Worm (Caenorhabditis elegans): Measurements from ENCODE around the gene fbxb-84.

fbxb-84 gene

DNA sequence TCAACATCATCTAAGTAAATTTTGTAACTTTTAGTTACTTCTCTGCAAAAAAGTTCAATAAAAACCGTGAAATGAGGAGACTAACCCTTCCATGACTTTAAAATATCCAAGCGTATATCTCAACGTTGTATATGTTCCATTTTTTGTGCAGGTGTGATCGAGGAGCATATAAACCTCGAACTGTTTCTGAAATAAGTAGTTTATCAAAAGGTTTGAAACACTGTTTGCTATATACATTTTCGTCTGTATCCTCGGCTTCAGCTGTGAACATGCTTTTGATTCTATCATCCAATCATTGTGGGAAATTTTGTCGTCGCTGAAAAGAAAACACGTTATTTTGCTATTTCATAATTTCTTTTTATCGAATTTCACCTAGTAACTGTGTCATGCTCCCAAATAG is 34.7 kb upstream of the fbxb-84 start, which contains the start of gene F40G9.5:
F40G9.5 (plus strand) TSS at position 301 of the 400 bp plus-strand sequence.
- TF ChIP-seq unc-3 (GFP tag; conservative IDR thresholded peaks at IDR 0.05) (no peak), unc-3 (tag; optimal IDR thresholded peaks at IDR 0.05) (no peak), ets-4 (tag; optimal IDR thresholded peaks at IDR 0.05) (no peak), tbx-7 (tag; optimal IDR thresholded peaks at IDR 0.05) (no peak), sox-2 (GFP tag; IDR thresholded peaks at IDR 0.05) (no peak)

DNA sequence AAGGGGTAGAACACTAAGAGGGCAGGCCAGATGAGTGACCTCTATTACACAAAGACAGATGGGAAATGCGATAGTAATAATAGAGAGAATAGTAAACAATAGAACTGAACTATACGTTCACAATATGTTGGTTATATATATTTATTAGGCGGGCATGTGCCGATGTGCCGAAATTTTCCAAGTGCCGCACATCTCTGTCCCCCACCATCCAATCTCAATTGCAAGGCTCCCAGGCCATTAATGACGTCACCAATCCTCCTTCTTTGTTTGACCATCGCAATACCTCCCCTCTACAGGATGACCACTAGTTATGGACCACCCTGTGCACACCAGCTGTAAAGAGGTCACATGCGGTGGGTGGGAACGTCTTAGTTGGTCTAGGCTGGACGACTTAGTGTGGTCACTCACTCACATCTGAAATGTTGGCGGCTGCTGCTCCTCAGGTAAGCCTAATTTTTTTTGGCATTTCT is 32.9 kb upstream of the fbxb-84 start, which contains the start of gene F40G9.6:
F40G9.6 (plus strand) TSS at position 420 of the 470 bp plus-strand sequence.
- TF ChIP-seq rnt-1 (tag; optimal IDR thresholded peaks at IDR 0.05) = no peak
- peak; percentile 38 for TF ChIP-seq ref-2 (tag; optimal IDR thresholded peaks at IDR 0.05)
- no peak for TF ChIP-seq eyg-1 (tag; optimal IDR thresholded peaks at IDR 0.05)
- no peak for TF ChIP-seq pax-1 (tag; optimal IDR thresholded peaks at IDR 0.05)
- no peak for TF ChIP-seq unc-86 (tag; optimal IDR thresholded peaks at IDR 0.05)
- TF ChIP-seq sox-2 (GFP tag; IDR thresholded peaks at IDR 0.05) = peak; percentile 51
- no peak for TF ChIP-seq ceh-31 (tag; optimal IDR thresholded peaks at IDR 0.05)
- no peak for TF ChIP-seq ceh-6 (GFP tag; optimal IDR thresholded peaks at IDR 0.05)
- TF ChIP-seq hlh-30 (tag; optimal IDR thresholded peaks at IDR 0.05; ENCODE audit: insufficient read depth) = peak; percentile 25
- TF ChIP-seq K02D7.2 (tag; optimal IDR thresholded peaks at IDR 0.05) = no peak
- no peak for TF ChIP-seq nhr-232 (tag; optimal IDR thresholded peaks at IDR 0.05)
- TF ChIP-seq dve-1 (tag; optimal IDR thresholded peaks at IDR 0.05) = no peak
- TF ChIP-seq ceh-34 (tag; optimal IDR thresholded peaks at IDR 0.05) = peak; percentile 13
- TF ChIP-seq tbx-2 (tag; optimal IDR thresholded peaks at IDR 0.05) = peak; percentile 13

DNA sequence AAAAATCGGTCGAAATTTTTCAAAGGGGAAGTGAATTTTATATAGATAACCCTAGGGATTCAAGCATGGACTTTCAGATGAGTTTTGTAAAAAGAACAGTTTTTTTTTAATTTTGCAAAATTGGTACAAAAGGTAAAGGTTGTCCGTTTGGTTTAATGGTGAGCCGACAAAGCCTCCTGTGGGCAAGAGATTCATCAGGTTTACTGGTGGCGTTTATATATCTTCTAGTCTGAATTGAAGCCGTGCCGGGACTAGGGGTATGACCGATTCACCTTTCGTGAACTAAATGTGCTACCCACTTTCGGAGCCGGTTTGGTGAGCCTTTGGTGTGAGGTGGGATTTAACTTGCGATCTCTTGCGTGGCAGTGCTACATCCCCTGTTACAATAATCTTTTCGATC is 31.9 kb upstream of the fbxb-84 start:
- TF ChIP-seq madf-2 (tag; optimal IDR thresholded peaks at IDR 0.05) = peak; percentile 23
- no peak for TF ChIP-seq pat-9 (tag; optimal IDR thresholded peaks at IDR 0.05)

- TF ChIP-seq unc-86 (tag; optimal IDR thresholded peaks at IDR 0.05) (no peak), ceh-48 (tag; optimal IDR thresholded peaks at IDR 0.05) (no peak), nhr-11 (tag; optimal IDR thresholded peaks at IDR 0.05) (no peak), eyg-1 (tag; optimal IDR thresholded peaks at IDR 0.05) (no peak), lin-11 (tag; optimal IDR thresholded peaks at IDR 0.05) (no peak), tbx-2 (tag; optimal IDR thresholded peaks at IDR 0.05) (no peak), sox-4 (tag; optimal IDR thresholded peaks at IDR 0.05) (no peak), nfya-1 (tag; optimal IDR thresholded peaks at IDR 0.05) (no peak), npax-4 (tag; optimal IDR thresholded peaks at IDR 0.05) (no peak), syd-9 (tag; optimal IDR thresholded peaks at IDR 0.05) (no peak), C38D4.7 (GFP tag; optimal IDR thresholded peaks at IDR 0.05) (no peak), pros-1 (tag; optimal IDR thresholded peaks at IDR 0.05) (no peak)
These were observed 31.4 kb upstream of the fbxb-84 start, which contains the start of gene F40G9.14 for ce11 chrIII:177715-178114. TSS of gene F40G9.14 (minus strand) at chrIII:177815.

ce11 chrIII:175733-176132 is 29.5 kb upstream of the fbxb-84 start, which contains the start of gene clec-148:
TSS of gene clec-148 (minus strand) at chrIII:175833.
- TF ChIP-seq pag-3 (tag; optimal IDR thresholded peaks at IDR 0.05; ENCODE audit: borderline replicate concordance) = no peak

DNA sequence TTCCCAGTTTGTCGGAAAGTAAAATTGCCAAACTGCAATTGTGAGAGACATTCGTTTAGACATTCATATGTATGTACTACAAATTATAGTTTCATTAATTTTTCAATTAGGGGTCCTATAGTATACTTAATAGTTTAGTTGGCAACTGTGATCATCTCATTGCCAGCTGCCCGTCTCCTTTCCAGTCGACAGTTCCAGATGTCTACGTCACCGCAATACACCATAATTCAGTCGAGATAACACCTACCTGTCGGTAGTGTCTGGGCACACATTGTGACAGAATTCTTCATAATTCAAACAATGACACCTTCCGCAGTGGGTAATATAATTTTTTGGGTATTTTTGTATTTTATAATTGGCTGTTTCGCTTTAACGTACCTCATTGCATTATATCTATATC is 27.2 kb upstream of the fbxb-84 start, which contains the start of gene F40G9.19:
F40G9.19 (plus strand) TSS at position 301 of the 400 bp plus-strand sequence.
- TF ChIP-seq pag-3 (tag; optimal IDR thresholded peaks at IDR 0.05; ENCODE audit: borderline replicate concordance) (no peak), pax-1 (tag; optimal IDR thresholded peaks at IDR 0.05) (no peak), unc-86 (tag; optimal IDR thresholded peaks at IDR 0.05) (no peak), ahr-1 (tag; optimal IDR thresholded peaks at IDR 0.05) (no peak), zip-5 (tag; optimal IDR thresholded peaks at IDR 0.05) (no peak), sox-4 (tag; optimal IDR thresholded peaks at IDR 0.05) (no peak), ceh-2 (tag; optimal IDR thresholded peaks at IDR 0.05) (no peak), ceh-9 (tag; optimal IDR thresholded peaks at IDR 0.05) (no peak), fkh-10 (GFP tag; optimal IDR thresholded peaks at IDR 0.05) (no peak), lim-6 (tag; optimal IDR thresholded peaks at IDR 0.05) (no peak), pqm-1 (tag; optimal IDR thresholded peaks at IDR 0.05) (no peak)
